Worm (Caenorhabditis elegans): Measurements from ENCODE around the gene asps-1.

ce11 chrV:10360186-10360585, 43.0 kb upstream of the asps-1 start:
- TF ChIP-seq cog-1 (tag; optimal IDR thresholded peaks at IDR 0.05): no peak
- TF ChIP-seq ztf-23 (GFP tag; IDR thresholded peaks at IDR 0.05): no peak
- TF ChIP-seq flt-1 (GFP tag; IDR thresholded peaks at IDR 0.05): no peak
- TF ChIP-seq ref-1 (GFP tag; conservative IDR thresholded peaks at IDR 0.05): no peak
- no peak for TF ChIP-seq tab-1 (GFP tag; IDR thresholded peaks at IDR 0.05)
- no peak for TF ChIP-seq klf-2 (GFP tag; conservative IDR thresholded peaks at IDR 0.05)
- TF ChIP-seq T22C8.4 (GFP tag; IDR thresholded peaks at IDR 0.05): no peak
- no peak for TF ChIP-seq ztf-29 (GFP tag; IDR thresholded peaks at IDR 0.05)
- no peak for TF ChIP-seq med-1 (GFP tag; optimal IDR thresholded peaks at IDR 0.05; ENCODE audit: insufficient read depth)

Data from whole organism, midembryonic.